Worm (Caenorhabditis elegans): ENCODE data around the gene srx-34.

The srx-34 gene

ce11 chrV:7120168-7120567 is at the start of gene srx-34:
TSS of gene srx-34 (minus strand) at chrV:7120268.
- no peak for TF ChIP-seq sea-1 (GFP tag; conservative IDR thresholded peaks at IDR 0.05)
- no peak for TF ChIP-seq tbx-11 (GFP tag; IDR thresholded peaks at IDR 0.05)
- no peak for TF ChIP-seq pes-1 (GFP tag; IDR thresholded peaks at IDR 0.05)
- TF ChIP-seq scrt-1 (GFP tag; IDR thresholded peaks at IDR 0.05) = no peak
- no peak for TF ChIP-seq hmg-4 (GFP tag; optimal IDR thresholded peaks at IDR 0.05)
- TF ChIP-seq B0310.2 (tag; optimal IDR thresholded peaks at IDR 0.05) = no peak
- no peak for TF ChIP-seq ceh-13 (GFP tag; optimal IDR thresholded peaks at IDR 0.05)
- no peak for TF ChIP-seq hnd-1 (tag; optimal IDR thresholded peaks at IDR 0.05)
- TF ChIP-seq tbx-37 (GFP tag; conservative IDR thresholded peaks at IDR 0.05) = no peak
- no peak for TF ChIP-seq hmbx-1 (tag; optimal IDR thresholded peaks at IDR 0.05)
- TF ChIP-seq ceh-36 (tag; optimal IDR thresholded peaks at IDR 0.05) = no peak

ce11 chrV:7166709-7167108 is 46.6 kb upstream of the srx-34 start, which contains the start of gene ugt-36:
TSS of gene ugt-36 (plus strand) at chrV:7167009.
- TF ChIP-seq F13C5.2 (tag; optimal IDR thresholded peaks at IDR 0.05) = no peak
- no peak for TF ChIP-seq sea-1 (GFP tag; conservative IDR thresholded peaks at IDR 0.05)
- TF ChIP-seq hmg-4 (GFP tag; optimal IDR thresholded peaks at IDR 0.05) = no peak
- TF ChIP-seq tbx-37 (GFP tag; conservative IDR thresholded peaks at IDR 0.05) = no peak
- no peak for TF ChIP-seq B0310.2 (tag; optimal IDR thresholded peaks at IDR 0.05)
- TF ChIP-seq tbx-11 (GFP tag; IDR thresholded peaks at IDR 0.05) = no peak
- TF ChIP-seq scrt-1 (GFP tag; IDR thresholded peaks at IDR 0.05) = no peak
- no peak for TF ChIP-seq hmbx-1 (tag; optimal IDR thresholded peaks at IDR 0.05)
- TF ChIP-seq tra-4 (tag; optimal IDR thresholded peaks at IDR 0.05) = no peak

ce11 chrV:7164210-7164609 is 44.1 kb upstream of the srx-34 start, which contains the start of gene srh-83:
TSS of gene srh-83 (plus strand) at chrV:7164510.
- TF ChIP-seq ama-1 (optimal IDR thresholded peaks at IDR 0.05) (no peak), tra-4 (tag; optimal IDR thresholded peaks at IDR 0.05) (no peak), pes-1 (GFP tag; IDR thresholded peaks at IDR 0.05) (no peak), hmg-4 (GFP tag; optimal IDR thresholded peaks at IDR 0.05) (no peak), tbx-11 (GFP tag; IDR thresholded peaks at IDR 0.05) (no peak), scrt-1 (GFP tag; IDR thresholded peaks at IDR 0.05) (no peak), tbx-37 (GFP tag; conservative IDR thresholded peaks at IDR 0.05) (no peak), hnd-1 (tag; optimal IDR thresholded peaks at IDR 0.05) (no peak), B0310.2 (tag; optimal IDR thresholded peaks at IDR 0.05) (no peak), sea-1 (GFP tag; conservative IDR thresholded peaks at IDR 0.05) (no peak), ceh-36 (tag; optimal IDR thresholded peaks at IDR 0.05) (no peak), ceh-13 (GFP tag; optimal IDR thresholded peaks at IDR 0.05) (no peak)

- TF ChIP-seq flt-1 (GFP tag; IDR thresholded peaks at IDR 0.05) (no peak), tbx-11 (GFP tag; IDR thresholded peaks at IDR 0.05) (no peak)
Measured at ce11 chrV:7163477-7164114, 43.5 kb upstream of the srx-34 start, which contains the start of gene ugt-41. TSS of gene ugt-41 (minus strand) at chrV:7163595.

- TF ChIP-seq tbx-11 (GFP tag; IDR thresholded peaks at IDR 0.05) (no peak), hnd-1 (tag; optimal IDR thresholded peaks at IDR 0.05) (no peak), ets-7 (tag; optimal IDR thresholded peaks at IDR 0.05) (no peak), tbx-37 (GFP tag; conservative IDR thresholded peaks at IDR 0.05) (no peak), ama-1 (optimal IDR thresholded peaks at IDR 0.05) (no peak), pes-1 (GFP tag; IDR thresholded peaks at IDR 0.05) (no peak), hmbx-1 (tag; optimal IDR thresholded peaks at IDR 0.05) (no peak), ceh-36 (tag; optimal IDR thresholded peaks at IDR 0.05) (no peak), B0310.2 (tag; optimal IDR thresholded peaks at IDR 0.05) (no peak), aly-1 (tag; optimal IDR thresholded peaks at IDR 0.05) (no peak), hmg-4 (GFP tag; optimal IDR thresholded peaks at IDR 0.05) (no peak), scrt-1 (GFP tag; IDR thresholded peaks at IDR 0.05) (no peak), flt-1 (GFP tag; IDR thresholded peaks at IDR 0.05) (no peak), tra-4 (tag; optimal IDR thresholded peaks at IDR 0.05) (no peak), F13C5.2 (tag; optimal IDR thresholded peaks at IDR 0.05) (no peak)
Measured at ce11 chrV:7159391-7159790, 39.3 kb upstream of the srx-34 start, which contains the start of gene str-204. TSS of gene str-204 (plus strand) at chrV:7159691.

ce11 chrV:7157089-7157488 is 37.0 kb upstream of the srx-34 start, which contains the start of gene ugt-39:
TSS of gene ugt-39 (plus strand) at chrV:7157142.
- TF ChIP-seq hnd-1 (tag; optimal IDR thresholded peaks at IDR 0.05) (no peak), tbx-11 (GFP tag; IDR thresholded peaks at IDR 0.05) (no peak)

ce11 chrV:7156079-7156478 is 36.0 kb upstream of the srx-34 start, which contains the start of gene F10D2.10:
TSS of gene F10D2.10 (minus strand) at chrV:7156179.
- TF ChIP-seq tra-4 (tag; optimal IDR thresholded peaks at IDR 0.05) = no peak
- TF ChIP-seq B0310.2 (tag; optimal IDR thresholded peaks at IDR 0.05) = no peak
- no peak for TF ChIP-seq sea-1 (GFP tag; conservative IDR thresholded peaks at IDR 0.05)
- no peak for TF ChIP-seq flt-1 (GFP tag; IDR thresholded peaks at IDR 0.05)
- no peak for TF ChIP-seq ets-7 (tag; optimal IDR thresholded peaks at IDR 0.05)
- TF ChIP-seq hnd-1 (tag; optimal IDR thresholded peaks at IDR 0.05) = no peak
- TF ChIP-seq hmbx-1 (tag; optimal IDR thresholded peaks at IDR 0.05) = no peak
- no peak for TF ChIP-seq ceh-13 (GFP tag; optimal IDR thresholded peaks at IDR 0.05)
- no peak for TF ChIP-seq tbx-37 (GFP tag; conservative IDR thresholded peaks at IDR 0.05)
- TF ChIP-seq scrt-1 (GFP tag; IDR thresholded peaks at IDR 0.05) = no peak
- TF ChIP-seq ceh-36 (tag; optimal IDR thresholded peaks at IDR 0.05) = no peak
- no peak for TF ChIP-seq ama-1 (optimal IDR thresholded peaks at IDR 0.05)
- no peak for TF ChIP-seq pes-1 (GFP tag; IDR thresholded peaks at IDR 0.05)
- no peak for TF ChIP-seq F13C5.2 (tag; optimal IDR thresholded peaks at IDR 0.05)
- no peak for TF ChIP-seq aly-1 (tag; optimal IDR thresholded peaks at IDR 0.05)

- TF ChIP-seq aly-1 (tag; optimal IDR thresholded peaks at IDR 0.05) = no peak
- no peak for TF ChIP-seq sea-1 (GFP tag; conservative IDR thresholded peaks at IDR 0.05)
- TF ChIP-seq scrt-1 (GFP tag; IDR thresholded peaks at IDR 0.05) = no peak
- no peak for TF ChIP-seq ceh-36 (tag; optimal IDR thresholded peaks at IDR 0.05)
- no peak for TF ChIP-seq ets-7 (tag; optimal IDR thresholded peaks at IDR 0.05)
- TF ChIP-seq tbx-11 (GFP tag; IDR thresholded peaks at IDR 0.05) = no peak
- TF ChIP-seq tra-4 (tag; optimal IDR thresholded peaks at IDR 0.05) = no peak
Measured at ce11 chrV:7153046-7153445, 33.0 kb upstream of the srx-34 start, which contains the start of gene fat-7. TSS of gene fat-7 (minus strand) at chrV:7153146.

All from whole organism, early embryonic.